Worm (Caenorhabditis elegans) whole organism, L3 larva: ENCODE results near the gene abu-5.
"Not testable (repeated sequence)": the region's sequence is repeated elsewhere in the genome, so short reads cannot be mapped to it uniquely, and the experiment has no call there.

Experiments
- ZK546.5 ChIP-seq: sonication (generic microtip); optimal IDR thresholded peaks from 2 replicates; lab custom pipeline; 2017; ENCODE audit warnings: missing biosample characterization, missing genetic modification characterization
- ama-1 ChIP-seq: fragments of 150-350 bp; optimal IDR thresholded peaks from 2 replicates; lab custom pipeline; 2018
- ceh-16 ChIP-seq: sonication (generic microtip); optimal IDR thresholded peaks from 2 replicates; lab custom pipeline; 2017; ENCODE audit warnings: missing biosample characterization, missing genetic modification characterization
- ceh-82 ChIP-seq: fragments of 150-350 bp; optimal IDR thresholded peaks from 2 replicates; lab custom pipeline; 2014; ENCODE audit warnings: missing biosample characterization, missing genetic modification characterization
- ceh-9 ChIP-seq: sonication (generic microtip); optimal IDR thresholded peaks from 2 replicates; lab custom pipeline; 2018; ENCODE audit warnings: missing biosample characterization, missing genetic modification characterization
- daf-12 ChIP-seq: fragments of 150-350 bp; optimal IDR thresholded peaks from 2 replicates; lab custom pipeline; 2014; ENCODE audit warnings: missing biosample characterization, missing genetic modification reagents, missing genetic modification characterization
- egl-27 ChIP-seq: sonication (generic microtip); optimal IDR thresholded peaks from 4 replicates; lab custom pipeline; 2017; ENCODE audit warnings: missing biosample characterization, missing genetic modification reagents, missing genetic modification characterization
- egl-5 ChIP-seq: fragments of 150-350 bp; optimal IDR thresholded peaks from 2 replicates; lab custom pipeline; 2017; ENCODE audit warnings: missing biosample characterization, missing genetic modification reagents, missing genetic modification characterization, inconsistent platforms
- elt-2 ChIP-seq: sonication (generic microtip); optimal IDR thresholded peaks from 2 replicates; lab custom pipeline; 2016; ENCODE audit warnings: missing genetic modification reagents, mild to moderate bottlenecking, missing genetic modification characterization, missing compliant biosample characterization
- elt-3 ChIP-seq, 3 experiments: fragments of 150-350 bp in 1 of 3; sonication (generic microtip) in 2 of 3; optimal IDR thresholded peaks; 2 replicates in 2 of 3; 4 replicates in 1 of 3; lab custom pipeline; 2014 to 2017; ENCODE audit warnings: missing biosample characterization in 3 of 3, missing genetic modification characterization in 3 of 3
- eor-1 ChIP-seq, 2 experiments: fragments of 150-350 bp; optimal IDR thresholded peaks; 2 replicates each; lab custom pipeline; 2014 to 2018; ENCODE audit warnings: missing biosample characterization in 2 of 2, missing genetic modification characterization in 2 of 2
- fkh-10 ChIP-seq: sonication (generic microtip); optimal IDR thresholded peaks from 2 replicates; lab custom pipeline; 2017; ENCODE audit warnings: missing biosample characterization, missing genetic modification reagents, missing genetic modification characterization
- fkh-2 ChIP-seq: fragments of 150-350 bp; optimal IDR thresholded peaks from 2 replicates; lab custom pipeline; 2014; ENCODE audit warnings: missing biosample characterization, missing genetic modification reagents, missing genetic modification characterization
- fos-1 ChIP-seq: fragments of 150-350 bp; optimal IDR thresholded peaks from 2 replicates; lab custom pipeline; 2014; ENCODE audit warnings: missing biosample characterization, missing genetic modification characterization
- hmg-11 ChIP-seq: sonication (generic microtip); optimal IDR thresholded peaks from 2 replicates; lab custom pipeline; 2016; ENCODE audit warnings: missing genetic modification characterization, missing compliant biosample characterization
- jun-1 ChIP-seq: fragments of 150-350 bp; optimal IDR thresholded peaks from 2 replicates; lab custom pipeline; 2014; ENCODE audit warnings: missing biosample characterization, missing genetic modification reagents, missing genetic modification characterization
- lin-15B ChIP-seq: fragments of 150-350 bp; optimal IDR thresholded peaks from 2 replicates; lab custom pipeline; 2014; ENCODE audit warnings: missing biosample characterization, missing genetic modification characterization
- mdl-1 ChIP-seq: fragments of 150-350 bp; optimal IDR thresholded peaks from 2 replicates; lab custom pipeline; 2014; ENCODE audit warnings: missing biosample characterization, missing genetic modification characterization
- mml-1 ChIP-seq: fragments of 150-350 bp; sonication (generic microtip); optimal IDR thresholded peaks from 3 replicates; lab custom pipeline; 2014; ENCODE audit warnings: missing biosample characterization, missing genetic modification characterization
- nfya-1 ChIP-seq: sonication (generic microtip); optimal IDR thresholded peaks from 2 replicates; lab custom pipeline; 2017; ENCODE audit warnings: missing genetic modification characterization, mild to moderate bottlenecking, missing compliant biosample characterization, antibody characterized with exemption, moderate library complexity; ENCODE audit not compliant: insufficient read depth
- nhr-11 ChIP-seq: fragments of 150-350 bp; optimal IDR thresholded peaks from 2 replicates; lab custom pipeline; 2014; ENCODE audit warnings: missing biosample characterization, missing genetic modification characterization
- nhr-23 ChIP-seq: fragments of 150-350 bp; optimal IDR thresholded peaks from 2 replicates; lab custom pipeline; 2014; ENCODE audit warnings: missing biosample characterization, missing genetic modification reagents, missing genetic modification characterization
- nhr-25 ChIP-seq: sonication (generic microtip); optimal IDR thresholded peaks from 2 replicates; lab custom pipeline; 2017; ENCODE audit warnings: missing biosample characterization, missing genetic modification characterization
- nhr-28 ChIP-seq: fragments of 150-350 bp; optimal IDR thresholded peaks from 2 replicates; lab custom pipeline; 2014; ENCODE audit warnings: missing biosample characterization, missing genetic modification characterization
- nhr-43 ChIP-seq: sonication (generic microtip); optimal IDR thresholded peaks from 2 replicates; lab custom pipeline; 2016; ENCODE audit warnings: mild to moderate bottlenecking, missing genetic modification characterization, missing compliant biosample characterization; ENCODE audit not compliant: poor library complexity, severe bottlenecking
- pha-4 ChIP-seq: fragments of 150-350 bp; optimal IDR thresholded peaks from 2 replicates; lab custom pipeline; 2014; ENCODE audit warnings: missing biosample characterization, missing genetic modification reagents, missing genetic modification characterization
- pqm-1 ChIP-seq: fragments of 150-350 bp; optimal IDR thresholded peaks from 2 replicates; lab custom pipeline; 2017; ENCODE audit warnings: missing biosample characterization, missing genetic modification characterization, inconsistent platforms
- sea-2 ChIP-seq: fragments of 150-350 bp; sonication (generic microtip); optimal IDR thresholded peaks from 4 replicates; lab custom pipeline; 2014; ENCODE audit warnings: missing biosample characterization, missing genetic modification reagents, missing genetic modification characterization
- unc-39 ChIP-seq: sonication (generic microtip); optimal IDR thresholded peaks from 4 replicates; lab custom pipeline; 2017; ENCODE audit warnings: missing biosample characterization, missing genetic modification characterization
- unc-62 ChIP-seq: fragments of 150-350 bp; sonication (generic microtip); optimal IDR thresholded peaks from 4 replicates; lab custom pipeline; 2014; ENCODE audit warnings: missing biosample characterization, missing genetic modification reagents, missing genetic modification characterization
- ztf-11 ChIP-seq: fragments of 150-350 bp; optimal IDR thresholded peaks from 2 replicates; lab custom pipeline; 2014; ENCODE audit warnings: missing biosample characterization, missing genetic modification characterization

abu-5 gene

DNA sequence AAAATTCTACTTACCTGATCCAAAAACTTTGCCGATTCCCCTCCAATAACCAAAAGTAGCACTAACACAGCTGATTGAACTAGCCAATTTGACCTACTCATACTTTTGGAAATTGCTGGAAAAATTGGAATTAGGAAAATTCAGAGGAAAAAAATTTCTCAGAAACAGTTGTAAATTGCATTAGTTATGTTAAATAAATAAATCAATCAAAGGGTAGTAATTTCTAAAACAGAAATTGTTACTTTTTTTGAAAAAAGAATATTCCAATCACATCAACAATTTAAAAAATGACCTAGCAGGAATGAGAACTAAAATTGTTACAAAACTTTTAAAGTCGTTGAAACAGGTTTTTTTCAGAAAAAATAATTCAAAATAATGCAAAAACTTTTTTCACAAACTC is 26.5 kb downstream of the abu-5 start, which contains the start of gene Y105C5A.8:
Gene Y105C5A.8, minus strand, starts transcription at position 101 of the 400 bp plus-strand sequence.
- no peak for TF ChIP-seq lin-15B (tag; lab: Kevin White, UChicago)
- TF ChIP-seq mml-1 = no peak
- TF ChIP-seq ZK546.5 (tag; lab: Kevin White, UChicago) = no peak
- TF ChIP-seq jun-1 (tag; lab: Kevin White, UChicago) = no peak
- TF ChIP-seq nhr-11 (tag; lab: Kevin White, UChicago) = no peak
- TF ChIP-seq, all 47 proteins: peak for 0

DNA sequence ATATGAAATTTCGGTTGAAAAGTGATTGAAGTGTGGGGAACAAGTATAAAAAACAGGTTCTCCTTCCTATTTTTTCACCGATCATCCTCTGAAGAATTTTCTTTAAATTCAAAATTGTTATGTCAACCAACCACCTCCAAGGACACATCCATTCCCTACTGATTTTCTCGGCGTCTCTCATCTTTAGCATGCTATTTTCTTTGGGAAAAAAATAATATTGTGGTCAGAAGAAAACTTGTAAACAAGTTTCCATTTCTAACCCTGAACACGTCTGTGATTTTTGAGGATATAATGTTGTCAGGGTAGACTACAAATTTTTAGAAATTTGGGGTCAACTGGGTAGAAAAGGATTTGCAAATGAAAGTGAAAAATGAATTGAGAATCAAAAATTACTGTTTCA is 27.2 kb downstream of the abu-5 start:
- TF ChIP-seq nhr-11 (tag; lab: Kevin White, UChicago) (no peak), egl-5 (tag; lab: Kevin White, UChicago) (no peak), nhr-43 (tag; lab: Kevin White, UChicago) (no peak), ceh-82 (tag; lab: Kevin White, UChicago) (no peak), ztf-11 (tag; lab: Kevin White, UChicago) (no peak), nhr-23 (tag; lab: Kevin White, UChicago) (no peak), ceh-16 (tag; lab: Kevin White, UChicago) (no peak), sea-2 (GFP tag; lab: Kevin White, UChicago) (no peak), eor-1 (tag; optimal IDR thresholded peaks at IDR 0.05; lab: Kevin White, UChicago) (no peak), nfya-1 (tag; lab: Kevin White, UChicago) (no peak), nhr-25 (tag; lab: Kevin White, UChicago) (no peak), egl-27 (tag; lab: Kevin White, UChicago) (no peak)

DNA sequence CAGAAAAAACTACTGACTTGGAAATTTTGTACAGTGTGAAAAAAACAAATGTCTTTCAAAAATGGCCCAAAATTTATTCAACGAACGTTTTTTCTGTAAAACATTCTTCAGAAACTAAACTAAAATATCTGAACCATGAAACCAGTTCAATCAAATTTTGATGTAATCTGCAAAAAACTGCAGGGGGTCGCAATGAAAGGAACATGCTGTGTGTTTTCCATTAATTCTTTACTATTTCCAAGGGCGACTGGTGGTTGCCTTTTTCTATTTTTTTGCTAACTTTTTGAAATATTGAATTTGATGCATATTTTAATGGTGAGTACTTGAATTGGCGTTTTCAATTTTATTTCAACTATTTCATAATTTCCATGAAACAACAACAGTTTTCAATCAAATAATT is 40.7 kb downstream of the abu-5 start, which contains the start of gene Y105C5A.9:
Gene Y105C5A.9, plus strand, starts transcription at position 301 of the 400 bp plus-strand sequence.
- no peak for TF ChIP-seq unc-62 (GFP tag; lab: Kevin White, UChicago)
- TF ChIP-seq pha-4 (tag; lab: Kevin White, UChicago) = no peak
- no peak for TF ChIP-seq egl-27 (tag; lab: Kevin White, UChicago)
- no peak for TF ChIP-seq elt-3 (tag; optimal IDR thresholded peaks at IDR 0.05; lab: Kevin White, UChicago)
- no peak for TF ChIP-seq fkh-2
- TF ChIP-seq unc-39 (tag; lab: Kevin White, UChicago) = no peak
- TF ChIP-seq ama-1 = no peak
- TF ChIP-seq ceh-9 (tag; lab: Kevin White, UChicago) = no peak
- TF ChIP-seq ceh-16 (tag; lab: Kevin White, UChicago) = no peak
- no peak for TF ChIP-seq sea-2 (GFP tag; lab: Kevin White, UChicago)
- no peak for TF ChIP-seq mml-1
- no peak for TF ChIP-seq elt-2 (tag; lab: Kevin White, UChicago)
- TF ChIP-seq fos-1 (tag; lab: Kevin White, UChicago) = no peak

DNA sequence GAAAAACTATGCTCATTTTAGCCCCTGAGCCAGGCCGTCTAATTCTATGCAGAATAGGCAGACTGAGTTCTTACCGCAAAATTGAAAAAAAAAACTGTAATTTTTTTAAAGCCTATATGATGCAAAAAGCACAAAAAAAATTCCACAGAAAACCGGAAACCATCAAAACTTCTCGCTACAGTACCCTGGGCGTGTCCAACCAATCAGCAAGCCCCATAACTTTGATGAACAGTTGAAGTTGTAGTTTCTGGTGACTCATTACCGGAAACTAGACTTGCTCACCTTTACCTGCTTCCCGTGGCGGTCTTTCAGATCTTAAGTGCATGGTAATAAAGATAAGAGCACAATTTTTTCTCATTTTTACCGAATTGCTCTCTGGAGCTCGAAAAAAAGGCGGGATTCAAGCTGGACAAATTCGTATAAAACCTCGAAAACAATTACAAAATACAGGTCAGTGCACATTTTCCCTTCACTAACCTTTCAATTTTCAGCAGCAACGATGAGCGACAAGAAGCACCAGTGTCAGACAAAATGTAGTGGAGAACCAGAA is 43.8 kb downstream of the abu-5 start, which contains the start of gene Y105C5A.1274:
Gene Y105C5A.1274, plus strand, starts transcription at position 500 of the 550 bp plus-strand sequence.
- TF ChIP-seq nfya-1 (tag; lab: Kevin White, UChicago) = peak; percentile 30

DNA sequence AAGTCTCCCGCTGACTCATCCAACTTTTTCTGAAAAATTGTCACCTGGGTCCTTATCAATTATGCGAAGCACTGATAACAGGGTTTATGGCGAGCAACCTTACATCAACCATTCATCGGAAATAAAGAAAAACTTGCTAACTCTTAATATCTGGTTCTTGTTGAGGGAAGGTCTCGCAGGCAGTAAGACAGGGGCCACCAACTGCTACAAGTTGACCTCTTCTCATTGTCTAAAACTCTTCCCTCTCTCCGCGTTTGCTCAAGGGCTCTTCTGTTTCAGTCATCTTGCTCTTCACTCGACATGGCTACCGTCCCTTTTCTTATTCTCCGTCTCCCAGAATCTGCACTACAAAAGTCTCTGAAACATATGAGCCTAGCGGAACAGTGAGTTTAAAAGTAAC is 45.0 kb downstream of the abu-5 start, which contains the start of gene Y105C5A.10:
Gene Y105C5A.10, plus strand, starts transcription at position 301 of the 400 bp plus-strand sequence.
- not testable (repeated sequence) for TF ChIP-seq ZK546.5 (tag; lab: Kevin White, UChicago); fkh-2; nhr-43 (tag; lab: Kevin White, UChicago)
- TF ChIP-seq, all 47 proteins: peak for 0; not testable (repeated sequence) for 47

DNA sequence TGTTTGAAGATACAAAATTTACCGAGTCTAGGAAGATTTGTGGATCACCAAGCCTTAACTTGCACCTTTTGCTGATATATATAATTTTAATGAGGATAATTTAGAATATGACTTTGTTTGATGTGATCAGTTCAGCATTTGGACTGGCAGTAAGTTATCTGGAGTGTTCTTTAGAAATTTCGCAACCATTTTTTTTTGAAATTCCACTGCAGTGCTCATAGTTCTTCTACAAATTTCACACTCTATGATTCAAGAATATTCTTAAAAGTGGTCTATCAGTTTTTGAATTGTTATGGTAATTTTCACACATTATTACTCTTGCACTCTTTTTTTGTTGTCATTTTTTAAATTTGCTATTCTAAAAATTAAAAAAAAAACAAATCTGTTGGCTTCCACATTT is 48.7 kb downstream of the abu-5 start:
- TF ChIP-seq hmg-11 (tag; lab: Kevin White, UChicago) (no peak), ztf-11 (tag; lab: Kevin White, UChicago) (no peak), ceh-82 (tag; lab: Kevin White, UChicago) (no peak), mdl-1 (no peak), daf-12 (no peak), fkh-10 (no peak), pqm-1 (tag; lab: Kevin White, UChicago) (no peak), pha-4 (tag; lab: Kevin White, UChicago) (no peak), egl-5 (tag; lab: Kevin White, UChicago) (no peak), ZK546.5 (tag; lab: Kevin White, UChicago) (no peak), nhr-11 (tag; lab: Kevin White, UChicago) (no peak), nhr-28 (no peak), fos-1 (tag; lab: Kevin White, UChicago) (no peak), ceh-9 (tag; lab: Kevin White, UChicago) (no peak)
- TF ChIP-seq, all 47 proteins: peak for 0
